Worm (Caenorhabditis elegans): Measurements from ENCODE around the gene C16D9.5.

DNA sequence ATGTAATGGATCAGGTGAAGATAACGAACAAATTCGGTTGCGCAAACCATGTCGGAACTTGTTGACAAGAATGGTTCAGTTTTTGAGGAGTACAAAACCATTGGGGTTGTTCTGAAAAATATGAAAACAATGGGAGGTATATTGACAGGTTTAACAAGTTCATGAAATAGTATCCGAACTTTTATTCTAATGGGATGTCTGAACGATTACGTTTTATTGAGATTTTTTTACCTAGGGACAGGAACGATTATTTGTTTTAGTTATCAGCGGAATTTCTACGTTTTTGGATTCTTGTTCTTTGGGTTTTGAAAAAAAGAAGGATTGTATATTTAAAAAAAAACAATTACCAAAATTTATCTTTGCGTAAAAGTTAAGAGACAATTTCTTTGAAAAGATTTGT lies 35.4 kb upstream of the C16D9.5 start, which contains the start of gene str-135:
- TF ChIP-seq him-1 (tag; optimal IDR thresholded peaks at IDR 0.05) (no peak), W03F9.2 (tag; optimal IDR thresholded peaks at IDR 0.05) (no peak), dao-5 (tag; optimal IDR thresholded peaks at IDR 0.05) (no peak)

Data from whole organism, L4/young adult.